Worm (Caenorhabditis elegans) whole organism, young adult: ENCODE results near the gene C17G10.7.

Experiments used
- B0261.1 ChIP-seq: sonication (generic microtip); optimal IDR thresholded peaks from 2 replicates; lab custom pipeline; 2016; ENCODE audit warnings: mild to moderate bottlenecking, missing genetic modification characterization, moderate library complexity, missing compliant biosample characterization
- D2030.7 ChIP-seq: fragments of 200-800 bp; sonication (Bioruptor generic); IDR thresholded peaks from 2 replicates; pipeline ENCODE4 v1.3.6; 2022; ENCODE audit warnings: missing genetic modification reagents, missing genetic modification characterization, missing compliant biosample characterization
- F22D6.2 ChIP-seq: sonication (generic microtip); optimal IDR thresholded peaks from 2 replicates; lab custom pipeline; 2016; ENCODE audit warnings: mild to moderate bottlenecking, missing genetic modification characterization, missing compliant biosample characterization
- F23B12.7 ChIP-seq: sonication (generic microtip); optimal IDR thresholded peaks from 2 replicates; lab custom pipeline; 2017; ENCODE audit warnings: missing genetic modification characterization, mild to moderate bottlenecking, missing compliant biosample characterization, antibody characterized with exemption, moderate library complexity; ENCODE audit not compliant: insufficient read depth
- F37B4.10 ChIP-seq: fragments of 200-800 bp; sonication (Bioruptor generic); IDR thresholded peaks from 2 replicates; pipeline ENCODE4 v1.3.6; 2022; ENCODE audit warnings: missing genetic modification characterization, missing compliant biosample characterization
- F52B5.7 ChIP-seq: sonication (generic microtip); optimal IDR thresholded peaks from 2 replicates; lab custom pipeline; 2016; ENCODE audit warnings: mild to moderate bottlenecking, missing genetic modification characterization, missing compliant biosample characterization
- F55B11.4 ChIP-seq: sonication (generic microtip); optimal IDR thresholded peaks from 2 replicates; lab custom pipeline; 2016; ENCODE audit warnings: missing compliant biosample characterization, missing genetic modification characterization, borderline replicate concordance; ENCODE audit not compliant: insufficient read depth
- F57A8.1 ChIP-seq: fragments of 200-800 bp; sonication (Bioruptor generic); optimal IDR thresholded peaks from 2 replicates; lab custom pipeline; 2018; ENCODE audit warnings: mild to moderate bottlenecking, missing genetic modification characterization, moderate library complexity, missing compliant biosample characterization
- Y56A3A.18 ChIP-seq: fragments of 200-800 bp; sonication (Bioruptor generic); IDR thresholded peaks from 2 replicates; pipeline ENCODE4 v1.3.6; 2022; ENCODE audit warnings: missing genetic modification reagents, missing genetic modification characterization, missing compliant biosample characterization
- Y79H2A.3 ChIP-seq: fragments of 200-800 bp; sonication (Bioruptor generic); conservative IDR thresholded peaks from 2 replicates; pipeline ENCODE4 v1.3.6; 2022; ENCODE audit warnings: missing genetic modification reagents, missing genetic modification characterization, missing compliant biosample characterization
- ZK185.1 ChIP-seq: sonication (generic microtip); optimal IDR thresholded peaks from 2 replicates; lab custom pipeline; 2016; ENCODE audit warnings: mild to moderate bottlenecking, missing genetic modification characterization, missing compliant biosample characterization; ENCODE audit not compliant: poor library complexity, severe bottlenecking
- aptf-2 ChIP-seq: fragments of 200-800 bp; sonication (Bioruptor generic); conservative IDR thresholded peaks from 2 replicates; pipeline ENCODE4 v1.3.6; 2022; ENCODE audit warnings: missing genetic modification reagents, missing genetic modification characterization, missing compliant biosample characterization
- atf-7 ChIP-seq: sonication (generic microtip); optimal IDR thresholded peaks from 2 replicates; lab custom pipeline; 2017; ENCODE audit warnings: mild to moderate bottlenecking, missing genetic modification characterization, missing compliant biosample characterization
- attf-3 ChIP-seq: fragments of 200-800 bp; sonication (Bioruptor generic); conservative IDR thresholded peaks from 2 replicates; pipeline ENCODE4 v1.3.6; 2022; ENCODE audit warnings: missing genetic modification reagents, missing genetic modification characterization, missing compliant biosample characterization
- attf-5 ChIP-seq: fragments of 200-800 bp; sonication (Bioruptor generic); optimal IDR thresholded peaks from 2 replicates; lab custom pipeline; 2018; ENCODE audit warnings: mild to moderate bottlenecking, missing genetic modification characterization, missing compliant biosample characterization
- attf-6 ChIP-seq: fragments of 200-800 bp; sonication (Bioruptor generic); IDR thresholded peaks from 2 replicates; pipeline ENCODE4 v1.3.6; 2022; ENCODE audit warnings: missing genetic modification reagents, missing genetic modification characterization, missing compliant biosample characterization
- bed-1 ChIP-seq: fragments of 200-800 bp; sonication (Bioruptor generic); IDR thresholded peaks from 2 replicates; pipeline ENCODE4 v1.3.6; 2022; ENCODE audit warnings: missing genetic modification reagents, missing genetic modification characterization, missing compliant biosample characterization
- ceh-100 ChIP-seq: fragments of 200-800 bp; sonication (Bioruptor generic); IDR thresholded peaks from 2 replicates; pipeline ENCODE4 v1.3.6; 2022; ENCODE audit warnings: missing genetic modification reagents, missing genetic modification characterization, missing compliant biosample characterization
- ceh-58 ChIP-seq: fragments of 200-800 bp; sonication (Bioruptor generic); IDR thresholded peaks from 2 replicates; pipeline ENCODE4 v1.3.6; 2022; ENCODE audit warnings: missing genetic modification characterization, missing compliant biosample characterization
- chd-7 ChIP-seq: sonication (generic microtip); optimal IDR thresholded peaks from 2 replicates; lab custom pipeline; 2016; ENCODE audit warnings: mild to moderate bottlenecking, missing genetic modification characterization, moderate library complexity, missing compliant biosample characterization
- dox-1 ChIP-seq: fragments of 200-800 bp; sonication (Bioruptor generic); IDR thresholded peaks from 2 replicates; pipeline ENCODE4 v1.3.6; 2022; ENCODE audit warnings: missing genetic modification reagents, missing genetic modification characterization, missing compliant biosample characterization
- dpff-1 ChIP-seq: sonication (generic microtip); optimal IDR thresholded peaks from 2 replicates; lab custom pipeline; 2017; ENCODE audit warnings: mild to moderate bottlenecking, missing genetic modification characterization, missing compliant biosample characterization
- dpl-1 ChIP-seq: fragments of 150-350 bp; optimal IDR thresholded peaks from 2 replicates; lab custom pipeline; 2014; ENCODE audit warnings: missing biosample characterization, missing genetic modification reagents, missing genetic modification characterization
- efl-1 ChIP-seq: fragments of 150-350 bp; optimal IDR thresholded peaks from 2 replicates; lab custom pipeline; 2014; ENCODE audit warnings: missing biosample characterization, missing genetic modification reagents, missing genetic modification characterization
- egl-44 ChIP-seq: fragments of 200-800 bp; sonication (Bioruptor generic); IDR thresholded peaks from 2 replicates; pipeline ENCODE4 v1.3.6; 2022; ENCODE audit warnings: missing genetic modification reagents, missing genetic modification characterization, missing compliant biosample characterization
- ets-4 ChIP-seq: fragments of 200-800 bp; sonication (Bioruptor generic); optimal IDR thresholded peaks from 2 replicates; lab custom pipeline; 2018; ENCODE audit warnings: mild to moderate bottlenecking, missing genetic modification characterization, missing compliant biosample characterization
- hlh-12 ChIP-seq: sonication (generic microtip); optimal IDR thresholded peaks from 2 replicates; lab custom pipeline; 2016; ENCODE audit warnings: missing genetic modification characterization, missing compliant biosample characterization
- hsf-1 ChIP-seq: fragments of 200-800 bp; sonication (Bioruptor generic); IDR thresholded peaks from 2 replicates; pipeline ENCODE4 v1.3.6; 2022; ENCODE audit warnings: missing genetic modification reagents, missing genetic modification characterization, missing compliant biosample characterization
- lin-40 ChIP-seq: sonication (generic microtip); optimal IDR thresholded peaks from 2 replicates; lab custom pipeline; 2016; ENCODE audit warnings: missing genetic modification characterization, mild to moderate bottlenecking, missing compliant biosample characterization, missing genotype, missing genetic modification reagents
- lir-1 ChIP-seq: fragments of 200-800 bp; sonication (Bioruptor generic); conservative IDR thresholded peaks from 2 replicates; pipeline ENCODE4 v1.3.6; 2022; ENCODE audit warnings: missing genetic modification reagents, missing genetic modification characterization, missing compliant biosample characterization
- lsl-1 ChIP-seq: fragments of 200-800 bp; sonication (Bioruptor generic); optimal IDR thresholded peaks from 2 replicates; lab custom pipeline; 2018; ENCODE audit warnings: mild to moderate bottlenecking, missing genetic modification characterization, moderate library complexity, missing compliant biosample characterization
- lsy-27 ChIP-seq: sonication (generic microtip); optimal IDR thresholded peaks from 2 replicates; lab custom pipeline; 2017; ENCODE audit warnings: missing genetic modification characterization, mild to moderate bottlenecking, missing compliant biosample characterization, antibody characterized with exemption, missing genotype, borderline replicate concordance; ENCODE audit not compliant: insufficient read depth
- madf-3 ChIP-seq: fragments of 200-800 bp; sonication (Bioruptor generic); IDR thresholded peaks from 2 replicates; pipeline ENCODE4 v1.3.6; 2022; ENCODE audit warnings: missing genetic modification reagents, missing genetic modification characterization, missing compliant biosample characterization
- mxl-1 ChIP-seq: sonication (generic microtip); optimal IDR thresholded peaks from 2 replicates; lab custom pipeline; 2016; ENCODE audit warnings: missing genetic modification characterization, missing compliant biosample characterization
- nfya-1 ChIP-seq: sonication (generic microtip); optimal IDR thresholded peaks from 2 replicates; lab custom pipeline; 2017; ENCODE audit warnings: antibody characterized with exemption, missing compliant biosample characterization, missing genetic modification characterization, borderline replicate concordance; ENCODE audit not compliant: insufficient read depth
- nhr-179 ChIP-seq: sonication (generic microtip); optimal IDR thresholded peaks from 2 replicates; lab custom pipeline; 2016; ENCODE audit warnings: mild to moderate bottlenecking, missing genetic modification characterization, missing compliant biosample characterization
- nhr-27 ChIP-seq: fragments of 200-800 bp; sonication (Bioruptor generic); optimal IDR thresholded peaks from 2 replicates; lab custom pipeline; 2018; ENCODE audit warnings: mild to moderate bottlenecking, missing genetic modification characterization, moderate library complexity, missing compliant biosample characterization
- pha-4 ChIP-seq: fragments of 150-350 bp; sonication (generic microtip); optimal IDR thresholded peaks from 2 replicates; lab custom pipeline; 2014; ENCODE audit warnings: missing biosample characterization, missing genetic modification reagents, missing genetic modification characterization
- sdz-38 ChIP-seq: sonication (generic microtip); optimal IDR thresholded peaks from 2 replicates; lab custom pipeline; 2016; ENCODE audit warnings: missing genotype, missing genetic modification characterization, missing compliant biosample characterization
- sea-2 ChIP-seq: fragments of 200-800 bp; sonication (Bioruptor generic); IDR thresholded peaks from 2 replicates; pipeline ENCODE4 v1.3.6; 2022; ENCODE audit warnings: missing genetic modification characterization, missing compliant biosample characterization
- somi-1 ChIP-seq: fragments of 200-800 bp; sonication (Bioruptor generic); optimal IDR thresholded peaks from 2 replicates; lab custom pipeline; 2018; ENCODE audit warnings: mild to moderate bottlenecking, missing genetic modification characterization, missing compliant biosample characterization
- tbx-9 ChIP-seq: sonication (generic microtip); optimal IDR thresholded peaks from 2 replicates; lab custom pipeline; 2016; ENCODE audit warnings: borderline replicate concordance, missing genetic modification characterization, inconsistent platforms, missing compliant biosample characterization
- unc-62 ChIP-seq: fragments of 150-350 bp; optimal IDR thresholded peaks from 2 replicates; lab custom pipeline; 2014; ENCODE audit warnings: missing biosample characterization, missing genetic modification reagents, missing genetic modification characterization
- zfh-2 ChIP-seq: fragments of 200-800 bp; sonication (Bioruptor generic); conservative IDR thresholded peaks from 2 replicates; pipeline ENCODE4 v1.3.6; 2022; ENCODE audit warnings: missing genetic modification reagents, missing genetic modification characterization, missing compliant biosample characterization
- zim-3 ChIP-seq: sonication (generic microtip); optimal IDR thresholded peaks from 2 replicates; lab custom pipeline; 2017; ENCODE audit warnings: mild to moderate bottlenecking, missing genetic modification characterization, moderate library complexity, missing compliant biosample characterization
- ztf-22 ChIP-seq: fragments of 200-800 bp; sonication (Bioruptor generic); optimal IDR thresholded peaks from 2 replicates; lab custom pipeline; 2018; ENCODE audit warnings: mild to moderate bottlenecking, missing genetic modification characterization, moderate library complexity, missing compliant biosample characterization
- ztf-28 ChIP-seq: fragments of 200-800 bp; sonication (Bioruptor generic); IDR thresholded peaks from 2 replicates; pipeline ENCODE4 v1.3.6; 2022; ENCODE audit warnings: missing genetic modification reagents, missing genetic modification characterization, missing compliant biosample characterization
- ztf-3 ChIP-seq: fragments of 200-800 bp; sonication (Bioruptor generic); optimal IDR thresholded peaks from 2 replicates; lab custom pipeline; 2018; ENCODE audit warnings: mild to moderate bottlenecking, missing genetic modification characterization, missing compliant biosample characterization
- ztf-6 ChIP-seq: fragments of 200-800 bp; sonication (Bioruptor generic); IDR thresholded peaks from 2 replicates; pipeline ENCODE4 v1.3.6; 2022; ENCODE audit warnings: missing genetic modification reagents, missing genetic modification characterization, missing compliant biosample characterization

Gene C17G10.7

DNA sequence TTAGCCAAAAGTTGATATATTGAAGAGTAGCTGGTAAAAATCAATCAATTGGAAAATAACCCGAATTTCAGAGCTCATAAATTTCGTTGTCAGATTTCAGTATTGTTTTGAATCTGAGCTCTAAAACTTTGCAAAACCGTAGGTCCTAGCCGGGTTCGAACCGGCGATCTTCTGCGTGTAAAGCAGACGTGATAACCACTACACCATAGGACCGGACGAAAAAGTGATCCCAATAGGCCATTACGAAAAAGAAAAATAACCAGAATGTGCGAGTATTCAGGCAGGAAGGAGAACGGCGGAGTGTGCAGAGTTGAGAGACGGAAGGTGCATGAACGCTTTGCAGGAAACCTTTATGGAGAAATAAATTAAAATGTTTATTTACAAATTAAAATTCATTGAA lies 30.6 kb downstream of the C17G10.7 start (continued):
- TF ChIP-seq lir-1 (GFP tag; lab: Robert Waterston, UW), result no peak
- 0 out of 2 replicates have a peak, but pooled peaks have one; percentile 55 for TF ChIP-seq Y56A3A.18 (GFP tag; lab: Robert Waterston, UW)
- TF ChIP-seq madf-3 (GFP tag; lab: Robert Waterston, UW), result no peak
- peak; percentile 35 for TF ChIP-seq zim-3 (tag; lab: Kevin White, UChicago)
- TF ChIP-seq attf-5 (GFP tag; lab: Kevin White, UChicago), result peak; percentile 30
- TF ChIP-seq ztf-22, result no peak
- peak; percentile 8 for TF ChIP-seq lsl-1 (GFP tag; lab: Kevin White, UChicago)
- TF ChIP-seq ets-4 (GFP tag; lab: Kevin White, UChicago), result no peak
- TF ChIP-seq ceh-58 (GFP tag; lab: Robert Waterston, UW), result no peak
- no peak for TF ChIP-seq somi-1 (GFP tag; lab: Kevin White, UChicago)
- TF ChIP-seq ztf-28 (GFP tag; lab: Robert Waterston, UW), result no peak
- TF ChIP-seq F52B5.7, result no peak
- TF ChIP-seq tbx-9 (tag; lab: Kevin White, UChicago), result no peak
- TF ChIP-seq Y79H2A.3 (GFP tag; lab: Robert Waterston, UW), result no peak
- TF ChIP-seq F37B4.10 (GFP tag; lab: Robert Waterston, UW), result no peak
- TF ChIP-seq nfya-1 (tag; lab: Kevin White, UChicago), result no peak
- TF ChIP-seq D2030.7 (GFP tag; lab: Robert Waterston, UW), result 0 out of 2 replicates have a peak, but pooled peaks have one; percentile 26
- TF ChIP-seq F57A8.1 (GFP tag; lab: Kevin White, UChicago), result no peak
- no peak for TF ChIP-seq lsy-27 (tag; lab: Kevin White, UChicago)
- TF ChIP-seq mxl-1 (tag; lab: Kevin White, UChicago), result peak; percentile 41
- no peak for TF ChIP-seq dpl-1 (GFP tag; lab: Kevin White, UChicago)
- no peak for TF ChIP-seq atf-7 (tag; lab: Kevin White, UChicago)
- no peak for TF ChIP-seq hsf-1 (GFP tag; lab: Robert Waterston, UW)
- no peak for TF ChIP-seq efl-1 (GFP tag; lab: Kevin White, UChicago)
- TF ChIP-seq bed-1 (GFP tag; lab: Robert Waterston, UW), result no peak
- no peak for TF ChIP-seq hlh-12 (tag; lab: Kevin White, UChicago)
- TF ChIP-seq ztf-3 (GFP tag; lab: Kevin White, UChicago), result no peak
- peak; percentile 56 for TF ChIP-seq chd-7 (tag; lab: Kevin White, UChicago)
- TF ChIP-seq dox-1 (GFP tag; lab: Robert Waterston, UW), result peak; percentile 71
- TF ChIP-seq nhr-27 (tag; lab: Kevin White, UChicago), result no peak
- no peak for TF ChIP-seq F55B11.4 (tag; lab: Kevin White, UChicago)
- TF ChIP-seq ceh-100, result peak; percentile 53; the same call in 1 of the 2 replicates
- 0 out of 2 replicates have a peak, but pooled peaks have one; percentile 30 for TF ChIP-seq aptf-2 (GFP tag; lab: Robert Waterston, UW)
- no peak for TF ChIP-seq unc-62
- peak; percentile 51 for TF ChIP-seq ZK185.1
- no peak for TF ChIP-seq zfh-2 (GFP tag; lab: Robert Waterston, UW)
- TF ChIP-seq ztf-6, result no peak
- TF ChIP-seq egl-44 (GFP tag; lab: Robert Waterston, UW), result no peak
- TF ChIP-seq attf-3, result 0 out of 2 replicates have a peak, but pooled peaks have one; percentile 13
- TF ChIP-seq nhr-179, result no peak
- TF ChIP-seq pha-4 (tag; lab: Kevin White, UChicago), result no peak
- no peak for TF ChIP-seq dpff-1 (tag; lab: Kevin White, UChicago)
- peak; percentile 48 for TF ChIP-seq lin-40 (tag; lab: Kevin White, UChicago)
- TF ChIP-seq B0261.1 (tag; lab: Kevin White, UChicago), result peak; percentile 90
- TF ChIP-seq F22D6.2, result no peak
- TF ChIP-seq attf-6, result peak; percentile 70
- TF ChIP-seq F23B12.7 (tag; lab: Kevin White, UChicago), result peak; percentile 81
- TF ChIP-seq sea-2, result no peak
- no peak for TF ChIP-seq sdz-38 (tag; lab: Kevin White, UChicago)
